Worm (Caenorhabditis elegans): ENCODE data around the gene F16G10.2.
A peak's percentile ranks its signal among the peaks of the same experiment; 100 is the strongest.

F16G10.2 gene

ce11 chrII:2374973-2375372 is at the start of gene F16G10.2:
F16G10.2 (plus strand) TSS chrII:2375273.
- TF ChIP-seq unc-130 (GFP tag; optimal IDR thresholded peaks at IDR 0.05) (no peak), nfyb-1 (GFP tag; IDR thresholded peaks at IDR 0.05) (no peak), mel-28 (tag; optimal IDR thresholded peaks at IDR 0.05; ENCODE audit: borderline replicate concordance) (no peak), lin-40 (tag; optimal IDR thresholded peaks at IDR 0.05) (no peak), lin-26 (GFP tag; IDR thresholded peaks at IDR 0.05) (no peak), egrh-3 (GFP tag; IDR thresholded peaks at IDR 0.05) (no peak), Y79H2A.3 (GFP tag; conservative IDR thresholded peaks at IDR 0.05) (no peak), ztf-22 (GFP tag; optimal IDR thresholded peaks at IDR 0.05) (no peak), rcor-1 (GFP tag; IDR thresholded peaks at IDR 0.05) (no peak)

ce11 chrII:2328963-2329442 is 46.1 kb upstream of the F16G10.2 start, which contains the start of the genes ZK1240.8 and ZK1240.1:
ZK1240.8 (minus strand) TSS chrII:2329063.
ZK1240.1 (plus strand) TSS chrII:2329392.
- TF ChIP-seq F22D6.2 (tag; optimal IDR thresholded peaks at IDR 0.05) = no peak
- no peak for TF ChIP-seq rpc-1 (optimal IDR thresholded peaks at IDR 0.05)
- TF ChIP-seq rpc-1 (tag; optimal IDR thresholded peaks at IDR 0.05) = no peak
- TF ChIP-seq tbx-9 (tag; optimal IDR thresholded peaks at IDR 0.05; ENCODE audit: borderline replicate concordance) = no peak
- TF ChIP-seq pbrm-1 (GFP tag; IDR thresholded peaks at IDR 0.05) = no peak
- TF ChIP-seq ceh-58 (GFP tag; IDR thresholded peaks at IDR 0.05) = no peak
- TF ChIP-seq Y67H2A.10 (GFP tag; conservative IDR thresholded peaks at IDR 0.05) = no peak
- no peak for TF ChIP-seq lir-1 (GFP tag; conservative IDR thresholded peaks at IDR 0.05)
- TF ChIP-seq F49E8.2 (tag; optimal IDR thresholded peaks at IDR 0.05; ENCODE audit: insufficient read depth) = no peak
- TF ChIP-seq lin-54 (GFP tag; optimal IDR thresholded peaks at IDR 0.05) = no peak
- no peak for TF ChIP-seq dpff-1 (tag; optimal IDR thresholded peaks at IDR 0.05)

ce11 chrII:2330462-2330861 is 44.6 kb upstream of the F16G10.2 start:
- TF ChIP-seq ekl-4 (GFP tag; IDR thresholded peaks at IDR 0.05) (peak; percentile 19; the same call in 1 of the 2 replicates), him-1 (tag; optimal IDR thresholded peaks at IDR 0.05) (no peak), rpc-1 (optimal IDR thresholded peaks at IDR 0.05) (peak; percentile 40), rpc-1 (tag; optimal IDR thresholded peaks at IDR 0.05) (no peak), K11D2.4 (GFP tag; IDR thresholded peaks at IDR 0.05) (no peak), F57A8.1 (GFP tag; optimal IDR thresholded peaks at IDR 0.05) (no peak), lsl-1 (GFP tag; optimal IDR thresholded peaks at IDR 0.05) (peak; percentile 16), ceh-40 (GFP tag; IDR thresholded peaks at IDR 0.05) (0 out of 2 replicates have a peak, but pooled peaks have one; percentile 67), ceh-91 (GFP tag; IDR thresholded peaks at IDR 0.05) (no peak), hlh-26 (GFP tag; conservative IDR thresholded peaks at IDR 0.05) (no peak), nhr-27 (tag; optimal IDR thresholded peaks at IDR 0.05) (no peak), D2030.7 (GFP tag; IDR thresholded peaks at IDR 0.05) (0 out of 2 replicates have a peak, but pooled peaks have one; percentile 35), atf-7 (tag; optimal IDR thresholded peaks at IDR 0.05) (no peak), B0035.1 (tag; optimal IDR thresholded peaks at IDR 0.05) (no peak), dox-1 (GFP tag; IDR thresholded peaks at IDR 0.05) (peak; percentile 80), gei-17 (GFP tag; optimal IDR thresholded peaks at IDR 0.05) (peak; percentile 12), pha-4 (tag; optimal IDR thresholded peaks at IDR 0.05) (no peak), ceh-79 (tag; optimal IDR thresholded peaks at IDR 0.05) (no peak), unc-130 (GFP tag; optimal IDR thresholded peaks at IDR 0.05) (no peak), madf-6 (GFP tag; IDR thresholded peaks at IDR 0.05) (peak; percentile 31; the same call in 1 of the 2 replicates), die-1 (tag; optimal IDR thresholded peaks at IDR 0.05) (no peak), pbrm-1 (GFP tag; IDR thresholded peaks at IDR 0.05) (no peak), ztf-22 (GFP tag; optimal IDR thresholded peaks at IDR 0.05) (no peak), hsf-1 (GFP tag; IDR thresholded peaks at IDR 0.05) (peak; percentile 97)

Measured in whole organism, young adult.